Worm (Caenorhabditis elegans): ENCODE measurements around the gene lipl-8.
A peak's percentile ranks its signal among the peaks of the same experiment; 100 is the strongest.

Gene lipl-8

DNA sequence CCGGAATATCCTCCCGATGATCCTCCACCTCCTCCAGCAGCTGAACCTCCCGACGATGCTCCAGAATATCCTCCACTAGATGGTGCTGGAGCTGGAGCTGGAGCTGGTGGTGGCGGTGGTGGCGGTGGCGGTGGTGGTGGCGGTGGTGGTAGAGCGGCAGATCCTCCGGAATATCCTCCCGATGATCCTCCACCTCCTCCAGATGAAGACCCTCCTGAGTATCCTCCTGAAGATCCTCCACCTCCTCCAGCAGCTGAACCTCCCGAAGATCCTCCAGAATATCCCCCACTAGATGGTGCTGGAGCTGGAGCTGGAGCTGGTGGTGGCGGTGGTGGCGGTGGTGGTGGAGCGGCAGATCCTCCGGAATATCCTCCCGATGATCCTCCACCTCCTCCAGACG is 5.1 kb downstream of the lipl-8 start:
- TF ChIP-seq egrh-3 (GFP tag; IDR thresholded peaks at IDR 0.05): peak; percentile 74; the same call in 1 of the 2 replicates

DNA sequence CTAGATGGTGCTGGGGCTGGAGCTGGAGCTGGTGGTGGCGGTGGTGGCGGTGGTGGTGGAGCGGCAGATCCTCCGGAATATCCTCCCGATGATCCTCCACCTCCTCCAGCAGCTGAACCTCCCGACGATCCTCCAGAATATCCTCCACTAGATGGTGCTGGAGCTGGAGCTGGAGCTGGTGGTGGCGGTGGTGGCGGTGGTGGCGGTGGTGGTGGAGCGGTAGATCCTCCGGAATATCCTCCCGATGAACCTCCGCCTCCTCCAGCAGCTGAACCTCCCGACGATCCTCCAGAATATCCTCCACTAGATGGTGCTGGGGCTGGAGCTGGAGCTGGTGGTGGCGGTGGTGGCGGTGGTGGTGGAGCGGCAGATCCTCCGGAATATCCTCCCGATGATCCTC is 5.6 kb downstream of the lipl-8 start:
- peak; percentile 78; the same call in 1 of the 2 replicates for TF ChIP-seq egrh-3 (GFP tag; IDR thresholded peaks at IDR 0.05)

DNA sequence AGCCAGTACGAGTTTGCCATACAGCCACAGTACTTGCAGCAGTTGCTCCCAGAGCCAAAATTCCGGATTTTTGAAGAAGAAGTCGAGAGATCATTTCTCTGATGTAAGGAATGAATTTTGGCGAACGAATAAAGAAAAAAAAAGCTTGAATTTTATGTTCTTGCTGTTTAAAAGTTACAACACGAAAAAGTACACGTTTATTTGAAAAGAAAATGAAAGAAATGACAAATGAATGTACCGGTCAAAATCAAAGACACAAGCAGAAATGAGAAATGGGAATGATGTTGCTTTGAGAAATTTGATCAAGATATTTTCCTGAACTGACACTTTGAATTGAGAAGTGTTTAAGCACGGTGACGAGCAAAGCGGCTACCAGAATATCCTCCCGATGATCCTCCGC is 7.3 kb downstream of the lipl-8 start, which contains the start of gene Y50E8A.6:
Y50E8A.6 (minus strand) TSS at position 101 of the 400 bp plus-strand sequence.
- TF ChIP-seq tlf-1 (GFP tag; optimal IDR thresholded peaks at IDR 0.05) (no peak), sea-2 (GFP tag; IDR thresholded peaks at IDR 0.05) (no peak), repo-1 (tag; optimal IDR thresholded peaks at IDR 0.05) (no peak), efl-1 (GFP tag; optimal IDR thresholded peaks at IDR 0.05) (no peak), ceh-27 (GFP tag; optimal IDR thresholded peaks at IDR 0.05) (no peak), Y56A3A.18 (GFP tag; IDR thresholded peaks at IDR 0.05) (no peak), lir-1 (GFP tag; conservative IDR thresholded peaks at IDR 0.05) (no peak), nhr-179 (tag; optimal IDR thresholded peaks at IDR 0.05) (no peak)

DNA sequence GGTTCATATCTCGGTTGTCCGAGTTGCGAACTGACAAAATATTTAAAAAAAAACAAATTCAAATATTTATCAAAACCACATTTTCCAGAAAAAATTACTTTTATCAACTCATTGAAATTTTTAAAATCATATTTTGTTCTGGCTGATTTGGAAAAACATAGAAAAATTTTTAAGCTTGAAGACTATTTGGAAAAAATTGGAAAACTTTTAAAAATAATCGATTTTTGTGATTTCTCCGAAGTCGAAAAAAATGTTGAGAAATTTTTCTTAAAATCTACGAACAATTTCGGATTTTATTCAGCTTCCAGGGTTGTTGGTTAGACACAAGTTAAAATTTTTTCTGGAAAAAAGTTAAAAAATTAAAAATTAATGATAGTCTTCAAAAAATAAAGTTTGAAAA is 11.7 kb downstream of the lipl-8 start, which contains the start of gene Y50E8A.5:
Y50E8A.5 (minus strand) TSS at position 101 of the 400 bp plus-strand sequence.
- TF ChIP-seq hlh-12 (tag; optimal IDR thresholded peaks at IDR 0.05) (no peak), attf-6 (GFP tag; IDR thresholded peaks at IDR 0.05) (no peak), zim-3 (tag; optimal IDR thresholded peaks at IDR 0.05) (no peak), zfh-2 (GFP tag; conservative IDR thresholded peaks at IDR 0.05) (no peak), unc-62 (GFP tag; optimal IDR thresholded peaks at IDR 0.05) (no peak), lin-35 (GFP tag; optimal IDR thresholded peaks at IDR 0.05) (no peak), Y53G8AR.9 (GFP tag; conservative IDR thresholded peaks at IDR 0.05) (no peak)

DNA sequence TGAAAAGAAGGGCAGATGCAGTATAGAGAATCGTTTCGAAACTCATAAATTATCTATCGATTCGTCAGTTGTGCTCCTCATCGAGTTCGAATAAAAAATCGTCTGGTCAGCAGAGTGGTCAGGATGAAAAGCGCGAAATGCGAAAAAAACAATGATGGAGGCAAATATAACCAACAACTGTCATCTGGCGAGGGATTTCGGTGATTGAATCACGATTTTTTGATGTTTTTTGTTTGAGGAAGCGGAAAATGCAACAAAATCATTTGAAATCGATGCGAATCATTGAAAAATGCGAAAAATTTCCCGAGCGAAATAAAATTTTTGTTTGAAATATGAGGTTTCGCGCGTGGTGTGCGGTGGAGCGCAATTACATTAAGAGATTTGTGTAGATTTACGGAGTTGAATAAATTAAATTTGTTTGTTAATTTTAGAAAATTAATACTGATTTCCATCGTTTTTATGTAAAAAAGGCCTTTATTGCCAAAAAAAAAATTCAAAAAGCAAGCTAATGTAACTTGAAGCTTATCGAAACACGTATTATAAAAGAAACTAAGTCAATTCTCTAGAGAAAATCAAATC is 14.2 kb downstream of the lipl-8 start, which contains the start of gene unc-61:
unc-61 (minus strand) TSS at position 51 of the 579 bp plus-strand sequence.
- TF ChIP-seq snpc-1.1 (tag; optimal IDR thresholded peaks at IDR 0.05; ENCODE audit: insufficient read depth) (no peak), efl-1 (GFP tag; optimal IDR thresholded peaks at IDR 0.05) (peak; percentile 78), dpl-1 (GFP tag; optimal IDR thresholded peaks at IDR 0.05) (peak; percentile 41), lsl-1 (GFP tag; optimal IDR thresholded peaks at IDR 0.05) (peak; percentile 22), mcd-1 (GFP tag; IDR thresholded peaks at IDR 0.05) (peak; percentile 79), lin-35 (GFP tag; optimal IDR thresholded peaks at IDR 0.05) (peak in 1 of 3 experiments; percentile 72), snpc-3.4 (tag; optimal IDR thresholded peaks at IDR 0.05) (peak; percentile 5), lin-54 (GFP tag; optimal IDR thresholded peaks at IDR 0.05) (peak; percentile 35), F22D6.2 (tag; optimal IDR thresholded peaks at IDR 0.05) (no peak)

DNA sequence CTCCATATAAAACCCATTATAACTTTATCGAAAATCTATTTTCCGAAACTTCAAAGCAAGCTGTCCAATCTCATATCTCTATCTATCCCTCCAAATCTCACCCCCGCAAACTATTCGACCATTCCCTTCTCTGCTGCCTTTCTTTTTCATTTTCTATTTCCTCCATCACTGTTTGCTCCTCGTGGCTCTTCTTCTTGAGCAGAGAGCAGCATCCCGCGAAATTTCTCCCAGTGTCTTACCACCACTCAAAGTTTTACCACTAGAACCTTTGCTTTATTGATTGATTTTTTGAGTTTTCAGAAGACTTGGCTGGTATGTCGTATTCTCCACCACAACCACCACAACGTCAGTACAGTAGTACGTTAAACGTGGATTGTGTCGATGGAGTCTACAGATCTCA is 19.2 kb downstream of the lipl-8 start, which contains the start of gene oig-3:
oig-3 (plus strand) TSS at position 301 of the 400 bp plus-strand sequence.
- TF ChIP-seq him-1 (tag; optimal IDR thresholded peaks at IDR 0.05): no peak

DNA sequence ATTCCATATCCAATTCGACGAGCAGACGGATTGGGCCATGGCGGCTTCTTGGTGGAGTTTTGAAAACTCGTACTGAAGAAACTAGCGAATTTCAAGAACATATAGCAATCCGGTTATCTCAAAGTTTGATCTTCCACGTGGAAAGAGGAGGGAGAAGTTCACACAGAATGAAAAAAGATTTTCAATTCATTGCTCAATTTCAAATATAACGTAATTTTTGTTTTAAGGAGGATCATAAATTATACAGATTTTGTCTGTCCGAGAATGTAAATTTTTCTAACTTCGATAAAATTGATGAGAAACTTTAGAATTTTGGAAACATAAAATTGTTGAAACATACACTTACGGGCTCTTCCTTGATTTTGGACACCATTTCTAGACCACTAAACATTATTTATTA is 19.8 kb downstream of the lipl-8 start, which contains the start of gene Y50E8A.2:
Y50E8A.2 (minus strand) TSS at position 101 of the 400 bp plus-strand sequence.
- TF ChIP-seq madf-8 (GFP tag; conservative IDR thresholded peaks at IDR 0.05) (no peak), unc-130 (GFP tag; optimal IDR thresholded peaks at IDR 0.05) (no peak), nhr-179 (tag; optimal IDR thresholded peaks at IDR 0.05) (no peak), sptf-2 (GFP tag; optimal IDR thresholded peaks at IDR 0.05) (no peak), nfya-1 (tag; optimal IDR thresholded peaks at IDR 0.05; ENCODE audit: borderline replicate concordance, insufficient read depth) (no peak), attf-6 (GFP tag; IDR thresholded peaks at IDR 0.05) (no peak), ceh-91 (GFP tag; IDR thresholded peaks at IDR 0.05) (no peak), nhr-120 (GFP tag; IDR thresholded peaks at IDR 0.05) (no peak), dpl-1 (GFP tag; optimal IDR thresholded peaks at IDR 0.05) (no peak), F33H1.4 (GFP tag; IDR thresholded peaks at IDR 0.05) (no peak), F57C9.4 (tag; optimal IDR thresholded peaks at IDR 0.05) (no peak)
